Worm (Caenorhabditis elegans) whole organism, dauer: ENCODE measurements around the gene srw-87.
"Not testable (repeated sequence)": the region's sequence is repeated elsewhere in the genome, so short reads cannot be mapped to it uniquely, and the experiment has no call there.

ENCODE experiments used
- unc-62 ChIP-seq: sonication (generic microtip); optimal IDR thresholded peaks from 2 replicates; lab custom pipeline; 2017; ENCODE audit warnings: missing biosample characterization, missing genetic modification reagents, missing genetic modification characterization

srw-87 gene

DNA sequence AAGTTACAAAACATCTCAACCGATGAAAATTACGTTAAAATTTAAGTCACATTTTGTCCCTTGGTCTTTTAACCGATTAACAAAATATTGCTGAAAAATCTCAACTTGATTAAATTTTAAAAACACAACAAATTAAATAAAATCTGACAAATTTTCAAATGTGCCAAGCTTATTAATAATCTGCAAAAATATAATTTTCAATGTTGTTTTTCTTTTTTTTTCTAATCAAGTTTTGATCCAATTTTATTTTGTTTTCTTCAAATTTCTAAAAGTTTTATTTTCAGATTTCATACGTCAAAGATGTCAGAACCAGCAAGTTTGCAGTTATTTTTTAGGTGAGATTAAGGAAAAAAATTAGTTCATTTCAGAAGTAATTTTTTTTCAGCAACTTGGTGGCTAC, at the start of gene srw-87:
srw-87 (plus strand) TSS at position 301 of the 400 bp plus-strand sequence.
- no peak for TF ChIP-seq unc-62

DNA sequence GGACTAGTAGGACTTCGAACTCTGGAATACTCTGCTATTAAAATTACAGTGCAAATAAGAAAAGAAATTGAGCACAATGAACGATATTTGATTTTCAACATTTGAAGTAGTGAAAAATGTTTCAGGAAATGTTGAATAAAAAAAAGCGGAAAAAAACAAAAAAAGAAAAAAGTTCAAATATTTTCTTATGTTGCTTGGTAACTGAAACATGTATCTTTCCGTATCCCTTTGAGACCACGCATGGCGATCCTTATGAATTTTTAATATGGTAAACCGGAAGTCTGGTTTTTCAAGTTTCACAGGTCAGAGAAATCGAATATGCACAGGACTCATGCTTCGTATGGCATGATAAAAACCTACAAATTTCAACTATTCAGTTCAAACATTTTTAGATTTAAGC, 48.8 kb upstream of the srw-87 start, which contains the start of gene F28G4.3:
F28G4.3 (minus strand) TSS at position 101 of the 400 bp plus-strand sequence.
- TF ChIP-seq unc-62 = no peak

DNA sequence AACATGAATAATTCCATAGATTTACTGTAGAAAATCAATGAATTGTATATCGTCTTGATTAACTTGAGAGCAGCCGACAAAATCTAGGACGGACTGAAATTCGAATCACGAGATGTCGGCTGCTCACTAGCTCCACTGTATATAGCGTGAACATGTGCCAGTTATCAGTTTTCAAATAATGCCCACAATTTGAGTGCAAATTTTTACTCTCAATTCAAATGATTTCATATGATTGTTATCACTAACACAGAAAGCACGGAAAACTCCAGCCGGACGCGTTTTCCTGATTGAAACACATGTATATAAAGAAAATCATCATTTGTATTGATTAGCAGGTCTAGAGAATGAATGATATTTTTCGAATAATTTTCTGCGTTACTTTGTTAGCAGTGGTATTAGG, 44.0 kb upstream of the srw-87 start, which contains the start of gene oac-5:
oac-5 (plus strand) TSS at position 301 of the 400 bp plus-strand sequence.
- TF ChIP-seq unc-62 = no peak

DNA sequence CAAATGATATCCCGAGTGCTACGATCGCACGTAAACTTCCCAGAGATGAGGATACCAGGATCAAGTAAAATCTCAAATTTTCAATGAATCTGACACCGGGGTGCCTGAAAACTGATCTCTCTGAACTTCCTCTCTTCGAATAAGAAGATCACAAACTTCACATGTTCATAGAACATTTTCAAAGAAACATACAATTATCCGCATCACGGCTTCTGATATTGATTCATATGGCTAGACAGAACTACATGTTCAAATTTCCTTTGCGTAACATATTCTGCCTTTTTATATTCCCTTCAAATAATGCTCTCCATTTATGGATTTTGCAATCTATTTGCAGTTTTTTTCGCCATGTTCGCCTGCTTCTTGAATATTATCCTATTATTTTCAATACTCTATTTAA, 39.4 kb upstream of the srw-87 start, which contains the start of gene srbc-83:
srbc-83 (plus strand) TSS at position 301 of the 400 bp plus-strand sequence.
- no peak for TF ChIP-seq unc-62

DNA sequence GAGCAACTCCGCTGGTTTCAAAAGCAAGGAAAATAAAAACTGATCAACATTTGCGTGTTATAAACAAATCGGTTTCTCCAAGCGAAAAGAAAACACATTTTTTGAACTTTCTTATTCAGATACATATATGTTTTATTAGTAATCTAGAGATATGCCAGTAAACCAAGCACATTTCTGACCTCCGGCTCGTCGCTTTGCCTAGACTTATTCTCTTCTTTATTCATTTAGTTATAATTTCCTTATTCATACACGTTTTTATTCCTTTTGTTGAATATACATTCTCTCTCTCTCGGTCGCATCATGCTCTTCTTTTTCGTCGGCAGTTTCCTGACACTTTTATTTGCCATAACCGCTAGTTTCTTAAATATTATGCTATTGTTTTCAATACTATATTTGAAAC, 37.8 kb upstream of the srw-87 start, which contains the start of gene srbc-84:
srbc-84 (plus strand) TSS at position 301 of the 400 bp plus-strand sequence.
- TF ChIP-seq unc-62 = no peak

DNA sequence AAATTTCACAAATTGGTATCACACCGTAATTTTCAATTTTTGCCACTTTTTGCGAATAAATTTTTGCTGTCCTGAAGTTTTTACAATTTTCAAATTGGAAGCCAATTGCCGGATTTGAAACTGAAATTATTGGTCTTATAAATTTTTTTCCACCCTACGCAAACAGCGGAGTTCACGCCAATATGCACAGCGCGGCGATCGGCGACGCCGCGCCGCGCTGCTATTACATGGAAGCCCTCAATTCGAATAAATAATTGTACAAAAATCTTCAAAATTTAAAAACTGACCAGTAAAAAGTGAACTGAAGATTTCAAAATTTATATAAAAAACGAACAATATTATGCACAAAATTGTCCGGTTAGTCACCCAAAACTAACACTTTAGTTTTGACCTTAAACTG, 36.6 kb upstream of the srw-87 start:
- no peak for TF ChIP-seq unc-62

DNA sequence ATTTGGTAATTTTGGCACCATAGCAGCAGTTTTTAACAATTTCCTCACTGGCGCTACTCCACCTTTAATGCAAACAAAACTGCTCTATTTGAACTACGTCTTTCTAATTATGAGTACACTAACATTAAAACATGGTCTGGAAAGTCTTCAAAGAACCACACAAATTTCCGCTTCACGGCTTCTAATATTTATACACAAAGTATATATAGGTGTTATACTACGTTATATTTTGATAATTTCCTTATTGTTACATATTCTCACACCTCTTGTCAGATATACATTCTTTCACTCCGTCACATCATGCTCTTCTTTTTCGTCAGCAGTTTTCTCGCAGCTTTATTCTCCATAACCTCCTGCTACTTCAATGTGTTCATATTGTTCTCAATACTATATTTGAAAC, 36.1 kb upstream of the srw-87 start, which contains the start of gene srbc-82:
srbc-82 (plus strand) TSS at position 301 of the 400 bp plus-strand sequence.
- no peak for TF ChIP-seq unc-62

DNA sequence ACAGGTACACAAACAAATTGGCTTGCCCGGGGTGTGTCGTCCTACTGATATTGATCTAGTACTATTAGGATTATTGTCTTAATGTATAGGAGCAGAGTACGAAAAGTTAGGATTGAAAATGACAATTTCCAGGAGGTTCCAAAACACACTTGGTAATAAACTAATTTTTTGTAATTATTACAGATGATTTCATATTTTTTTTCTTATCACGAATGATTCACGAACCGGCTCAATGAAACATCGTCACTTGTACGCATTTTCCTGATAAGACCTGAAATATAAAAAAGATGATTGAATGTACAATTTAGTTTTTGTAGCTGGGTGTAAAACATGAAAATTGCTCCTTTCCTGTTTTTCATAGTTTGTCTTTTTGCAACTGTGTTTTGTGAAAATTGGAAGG, 34.0 kb upstream of the srw-87 start, which contains the start of the genes C31A11.13 and oac-6:
C31A11.13 (minus strand) TSS at position 113 of the 400 bp plus-strand sequence.
oac-6 (plus strand) TSS at position 279 of the 400 bp plus-strand sequence.
- no peak for TF ChIP-seq unc-62

DNA sequence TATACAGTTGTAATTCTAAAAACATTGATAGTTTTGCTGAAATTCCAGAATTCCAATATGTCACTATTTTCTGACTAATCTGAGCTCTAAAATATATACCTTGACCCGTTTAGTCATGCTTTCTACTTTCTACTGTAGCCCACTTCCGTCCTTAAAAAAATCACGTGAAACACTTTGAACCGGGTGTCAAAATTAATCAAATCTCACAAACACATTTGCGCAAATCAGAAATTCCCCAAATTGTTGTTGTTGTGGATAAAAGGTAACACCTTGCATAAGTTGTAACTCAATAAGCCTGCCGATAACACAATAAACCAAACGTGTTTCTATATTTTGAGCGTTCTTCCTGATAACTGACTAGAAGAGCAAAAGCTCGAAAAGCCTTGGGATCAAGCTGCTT, 29.2 kb upstream of the srw-87 start, which contains the start of gene srxa-7:
srxa-7 (plus strand) TSS at position 301 of the 400 bp plus-strand sequence.
- no peak for TF ChIP-seq unc-62

DNA sequence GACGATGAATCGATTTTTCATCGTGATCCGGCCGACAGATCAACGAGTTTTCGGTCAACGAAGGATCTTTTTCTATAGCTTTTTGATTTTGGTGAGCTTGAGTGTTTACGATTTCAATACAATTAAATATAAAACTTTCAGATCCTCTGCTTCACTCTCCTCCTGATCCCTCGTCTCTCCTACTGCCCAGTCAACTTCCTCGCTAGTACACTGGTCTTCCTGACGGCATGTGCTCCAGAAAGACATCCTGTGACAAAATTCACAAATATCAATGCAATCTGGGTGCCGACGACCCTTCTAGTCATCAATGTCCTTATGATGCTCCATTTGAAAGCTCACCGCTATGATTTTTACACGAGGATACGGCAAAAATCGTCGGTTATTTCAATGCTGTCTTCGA, 28.1 kb upstream of the srw-87 start:
- no peak for TF ChIP-seq unc-62

DNA sequence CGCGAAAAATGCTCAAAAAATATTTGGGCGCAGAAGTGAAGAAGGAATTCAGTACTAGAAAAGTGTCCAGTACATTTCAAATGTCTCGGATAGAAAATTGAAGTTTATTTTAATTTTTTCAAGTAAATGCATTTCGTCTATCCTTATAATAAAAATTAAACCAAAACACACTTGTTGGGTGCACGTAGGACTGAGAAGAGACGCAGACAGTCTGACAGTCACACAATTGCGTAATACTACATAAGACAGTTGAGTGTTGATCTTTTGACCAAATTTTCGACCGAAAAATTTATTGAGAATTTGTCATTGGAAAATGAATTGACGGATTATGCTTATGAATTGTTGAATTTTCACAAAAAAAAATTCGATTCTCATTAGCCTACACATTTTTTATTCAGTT, 26.9 kb upstream of the srw-87 start, which contains the start of gene oac-7:
oac-7 (plus strand) TSS at position 283 of the 400 bp plus-strand sequence.
- TF ChIP-seq unc-62 = no peak

DNA sequence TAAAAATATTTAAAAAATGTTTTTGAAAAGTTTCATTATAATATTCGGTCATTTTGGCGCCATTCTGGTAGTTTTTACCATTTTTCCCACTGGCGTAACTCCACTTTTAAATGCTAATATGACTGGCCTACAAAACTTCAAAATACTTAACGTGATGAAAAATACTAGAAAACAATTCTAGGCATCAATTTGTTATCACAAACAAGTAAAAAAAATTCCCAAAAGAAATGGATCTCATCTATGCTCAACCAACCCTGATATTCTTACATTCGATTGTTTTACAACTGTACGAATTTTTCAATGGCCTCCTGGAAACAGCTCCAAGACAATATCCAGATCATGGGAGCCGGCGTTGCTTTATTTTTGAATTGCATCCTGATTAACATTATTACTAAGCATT, 21.4 kb upstream of the srw-87 start, which contains the start of gene str-214:
str-214 (plus strand) TSS at position 301 of the 400 bp plus-strand sequence.
- no peak for TF ChIP-seq unc-62

DNA sequence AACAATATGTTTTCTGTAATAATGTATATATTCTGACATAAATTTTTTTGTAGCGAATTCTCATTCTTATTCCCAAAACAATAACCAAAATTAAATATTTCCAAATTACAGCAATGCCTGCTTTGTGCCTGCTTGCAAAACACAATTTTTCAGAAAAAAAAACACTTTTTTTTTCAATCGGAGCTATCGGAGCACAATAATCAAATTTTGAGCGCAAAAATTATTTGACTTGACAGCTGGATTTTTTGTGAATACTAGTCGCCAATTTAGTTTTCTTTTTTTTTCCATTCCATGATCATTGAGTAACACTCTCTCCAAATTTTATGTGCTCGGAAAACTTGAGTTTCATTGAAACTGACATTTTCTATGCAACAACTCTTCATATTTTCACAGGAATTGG, 19.2 kb upstream of the srw-87 start, which contains the start of gene srh-180:
srh-180 (plus strand) TSS at position 301 of the 400 bp plus-strand sequence.
- no peak for TF ChIP-seq unc-62

DNA sequence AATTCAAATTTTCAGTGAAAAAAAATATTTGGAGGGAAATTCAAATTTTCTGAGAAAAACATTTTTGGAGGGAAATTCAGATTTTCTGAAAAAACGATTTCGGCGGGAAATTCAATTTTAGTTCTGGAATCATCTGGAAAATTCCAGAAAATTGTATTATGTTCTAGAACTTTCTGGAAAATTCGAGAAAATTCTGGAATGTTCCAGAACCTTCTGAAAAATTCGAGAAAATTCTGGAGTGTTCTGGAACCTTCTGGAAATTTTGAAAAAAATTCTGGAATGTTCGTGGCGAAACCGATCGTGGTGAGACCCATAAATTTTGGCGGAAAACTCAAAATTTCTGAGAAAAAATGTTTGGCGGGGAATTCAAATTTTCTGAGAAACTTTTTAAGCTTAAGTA, 14.3 kb upstream of the srw-87 start:
- no peak for TF ChIP-seq unc-62

DNA sequence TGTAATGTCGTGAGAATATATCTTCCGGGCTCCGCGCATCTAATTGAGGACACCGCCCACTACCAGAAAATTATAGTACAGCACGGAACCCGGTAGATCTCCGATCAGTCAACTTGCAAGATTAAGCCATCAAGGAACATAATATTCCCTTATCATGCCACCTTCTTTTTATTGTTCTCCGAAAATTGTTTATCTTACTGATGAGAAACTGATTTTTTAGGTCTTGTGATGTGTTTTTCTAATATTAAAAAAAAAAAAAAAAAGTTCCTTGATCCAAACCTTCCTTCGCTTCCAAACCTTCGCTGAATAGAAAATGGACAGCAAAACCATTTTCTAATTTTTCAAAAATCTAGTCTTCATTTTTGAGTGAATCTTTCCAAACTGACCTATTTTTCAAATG, 7.6 kb upstream of the srw-87 start, which contains the start of gene F57G8.7:
F57G8.7 (plus strand) TSS at position 301 of the 400 bp plus-strand sequence.
- TF ChIP-seq unc-62 = no peak

DNA sequence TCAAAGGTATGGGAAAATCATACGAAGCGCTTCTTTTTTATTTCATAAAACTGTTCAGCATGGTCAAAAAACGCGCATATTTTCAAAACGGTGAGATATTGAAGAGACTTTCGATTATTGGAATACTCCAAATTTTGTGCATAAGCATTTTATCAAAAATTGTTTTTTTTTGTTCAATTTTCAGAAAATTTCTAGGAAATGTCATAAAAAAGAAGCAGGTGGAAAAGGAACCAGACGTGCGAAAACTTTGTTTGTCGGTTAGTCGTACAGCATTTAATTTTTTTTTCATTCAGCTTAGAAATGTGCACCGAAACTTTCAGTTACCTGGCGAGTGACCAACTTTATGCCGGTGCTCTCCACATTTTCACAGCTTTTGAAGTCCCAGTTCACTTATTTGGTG, 3.0 kb upstream of the srw-87 start, which contains the start of gene srh-167:
srh-167 (plus strand) TSS at position 301 of the 400 bp plus-strand sequence.
- no peak for TF ChIP-seq unc-62

DNA sequence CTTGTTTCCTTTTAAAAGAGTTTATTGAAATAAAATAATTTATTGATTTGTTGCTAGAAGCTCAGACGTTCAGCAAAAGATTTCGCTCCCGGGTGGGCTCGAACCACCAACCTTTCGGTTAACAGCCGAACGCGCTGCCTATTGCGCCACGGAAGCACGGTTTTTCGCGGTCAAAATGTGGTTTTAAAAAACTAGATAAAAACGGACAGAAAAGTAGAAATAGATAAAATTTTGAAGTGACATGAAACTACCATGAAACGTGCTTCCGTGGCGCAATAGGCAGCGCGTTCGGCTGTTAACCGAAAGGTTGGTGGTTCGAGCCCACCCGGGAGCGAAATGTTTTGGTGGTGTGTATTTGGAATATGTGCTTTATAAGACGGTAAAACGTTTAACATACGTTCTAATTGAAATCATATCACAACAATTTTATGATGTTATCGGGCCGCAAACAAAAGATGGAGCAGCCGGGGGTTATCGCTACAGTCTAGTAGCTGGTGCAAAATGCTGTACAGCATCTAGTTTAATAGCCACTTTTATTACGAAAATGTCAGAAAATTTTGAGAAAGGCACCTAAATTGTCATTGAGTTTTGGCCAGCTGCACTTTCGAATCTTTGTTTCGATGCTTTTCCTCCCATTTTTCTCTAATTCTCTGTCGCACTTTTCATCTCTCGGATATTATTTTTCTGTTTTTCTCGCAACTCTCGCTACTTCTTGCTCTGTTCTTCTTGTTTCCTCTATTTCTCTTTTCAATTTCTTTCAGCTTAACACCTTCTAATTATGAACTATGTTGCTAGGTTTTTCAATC, 2.1 kb downstream of the srw-87 start, which contains the start of gene slc-9B.2:
slc-9B.2 (plus strand) TSS at position 756 of the 806 bp plus-strand sequence.
- not testable (repeated sequence) for TF ChIP-seq unc-62
